Fruit fly (Drosophila melanogaster) whole organism, embryonic: Measurements from ENCODE around the gene Torsin.

Source experiments
- Atf6 ChIP-seq: fragments of 200-800 bp; sonication (Bioruptor generic); IDR thresholded peaks from 2 replicates; pipeline ENCODE4 v1.3.6; 2022; ENCODE audit warnings: missing biosample characterization, missing genetic modification characterization
- Bgb ChIP-seq: fragments of 200-800 bp; sonication (Bioruptor generic); IDR thresholded peaks from 2 replicates; pipeline ENCODE4 v1.3.6; 2022; ENCODE audit warnings: missing biosample characterization, missing genetic modification characterization; ENCODE audit not compliant: partially characterized antibody
- CG10147 ChIP-seq: fragments of 200-800 bp; sonication (Bioruptor generic); optimal IDR thresholded peaks from 2 replicates; lab custom pipeline; 2019; ENCODE audit warnings: missing biosample characterization, mild to moderate bottlenecking, missing genetic modification characterization, moderate library complexity
- CG10366 ChIP-seq: fragments of 200-800 bp; sonication (Bioruptor generic); IDR thresholded peaks from 2 replicates; pipeline ENCODE4 v1.3.6; 2022; ENCODE audit warnings: missing biosample characterization, missing genetic modification characterization
- CG10462 ChIP-seq: fragments of 200-800 bp; sonication (Bioruptor generic); optimal IDR thresholded peaks from 2 replicates; lab custom pipeline; 2016; ENCODE audit warnings: missing biosample characterization, missing genetic modification characterization
- CG10543 ChIP-seq: fragments of 200-800 bp; sonication (Bioruptor generic); optimal IDR thresholded peaks from 3 replicates; lab custom pipeline; 2017; ENCODE audit warnings: missing biosample characterization, mild to moderate bottlenecking, missing genetic modification characterization, moderate library complexity
- CG11560 ChIP-seq: fragments of 200-800 bp; sonication (Bioruptor generic); IDR thresholded peaks from 3 replicates; pipeline ENCODE4 v1.3.6; 2022; ENCODE audit warnings: missing biosample characterization, missing genetic modification characterization
- CG16815 ChIP-seq: fragments of 200-800 bp; sonication (Bioruptor generic); optimal IDR thresholded peaks from 3 replicates; lab custom pipeline; 2017; ENCODE audit warnings: missing biosample characterization, mild to moderate bottlenecking, missing genetic modification characterization
- CG18599 ChIP-seq: fragments of 200-800 bp; sonication (Bioruptor generic); optimal IDR thresholded peaks from 3 replicates; lab custom pipeline; 2017; ENCODE audit warnings: missing biosample characterization, missing genetic modification characterization, mild to moderate bottlenecking, moderate library complexity, missing genetic modification reagents
- CG2120 ChIP-seq: fragments of 200-800 bp; sonication (Bioruptor generic); optimal IDR thresholded peaks from 3 replicates; lab custom pipeline; 2016; ENCODE audit warnings: missing biosample characterization, missing genetic modification characterization
- CG30020 ChIP-seq: fragments of 200-800 bp; optimal IDR thresholded peaks from 2 replicates; lab custom pipeline; 2019; ENCODE audit warnings: missing biosample characterization, mild to moderate bottlenecking, missing genetic modification characterization, moderate library complexity
- CG3065 ChIP-seq: fragments of 200-800 bp; sonication (Bioruptor generic); optimal IDR thresholded peaks from 2 replicates; lab custom pipeline; 2016; ENCODE audit warnings: missing biosample characterization, missing genetic modification characterization
- CG32532 ChIP-seq: fragments of 200-800 bp; sonication (Bioruptor generic); IDR thresholded peaks from 2 replicates; pipeline ENCODE4 v1.3.6; 2022; ENCODE audit warnings: missing biosample characterization, missing genetic modification characterization
- CG5245 ChIP-seq: fragments of 200-800 bp; sonication (Bioruptor generic); optimal IDR thresholded peaks from 3 replicates; lab custom pipeline; 2016; ENCODE audit warnings: missing biosample characterization, missing genetic modification characterization
- CG6254 ChIP-seq: fragments of 200-800 bp; sonication (Bioruptor generic); optimal IDR thresholded peaks from 3 replicates; lab custom pipeline; 2017; ENCODE audit warnings: mild to moderate bottlenecking, missing biosample characterization, missing genetic modification reagents, missing genetic modification characterization
- CG7357 ChIP-seq: fragments of 200-800 bp; sonication (Bioruptor generic); IDR thresholded peaks from 3 replicates; pipeline ENCODE4 v1.3.6; 2022; ENCODE audit warnings: missing biosample characterization, missing genetic modification characterization
- CG7786 ChIP-seq: fragments of 200-800 bp; sonication (Bioruptor generic); optimal IDR thresholded peaks from 2 replicates; lab custom pipeline; 2016; ENCODE audit warnings: missing biosample characterization, missing genetic modification characterization
- CG8388 ChIP-seq: fragments of 200-800 bp; sonication (Bioruptor generic); optimal IDR thresholded peaks from 2 replicates; lab custom pipeline; 2019; ENCODE audit warnings: missing biosample characterization, mild to moderate bottlenecking, missing genetic modification characterization, moderate library complexity
- CG8944 ChIP-seq: fragments of 200-800 bp; sonication (Bioruptor generic); optimal IDR thresholded peaks from 3 replicates; lab custom pipeline; 2016; ENCODE audit warnings: missing biosample characterization, missing genetic modification characterization
- D ChIP-seq, 2 experiments: fragments of 200-800 bp in 1 of 2; fragments of >200 bp in 1 of 2; sonication (Bioruptor generic) in 1 of 2; optimal IDR thresholded peaks; 2 replicates in 1 of 2; 3 replicates in 1 of 2; lab custom pipeline; 2017; ENCODE audit warnings: mild to moderate bottlenecking in 1 of 2, missing biosample characterization in 1 of 2, missing genetic modification characterization in 1 of 2, missing genetic modification reagents in 1 of 2
- D19A ChIP-seq: fragments of 200-800 bp; optimal IDR thresholded peaks from 3 replicates; lab custom pipeline; 2019; ENCODE audit warnings: missing biosample characterization, mild to moderate bottlenecking, missing genetic modification characterization, moderate library complexity
- Ets97D ChIP-seq: fragments of 200-800 bp; sonication (Bioruptor generic); optimal IDR thresholded peaks from 3 replicates; lab custom pipeline; 2016; ENCODE audit warnings: missing biosample characterization, missing genetic modification characterization
- Gug ChIP-seq: fragments of 200-800 bp; sonication (Bioruptor generic); IDR thresholded peaks from 4 replicates; pipeline ENCODE4 v1.3.6; 2022; ENCODE audit warnings: missing biosample characterization, missing genetic modification characterization
- Hr78 ChIP-seq, 2 experiments: fragments of 200-800 bp in 1 of 2; fragments of >200 bp in 1 of 2; sonication (Bioruptor generic) in 1 of 2; optimal IDR thresholded peaks; 2 replicates each; lab custom pipeline; 2017 to 2019; ENCODE audit warnings: missing biosample characterization in 2 of 2, missing genetic modification characterization in 2 of 2, mild to moderate bottlenecking in 1 of 2, moderate library complexity in 1 of 2
- Lpt ChIP-seq: fragments of >200 bp; optimal IDR thresholded peaks from 2 replicates; lab custom pipeline; 2018; ENCODE audit warnings: missing biosample characterization, missing genetic modification characterization
- MESR4 ChIP-seq: fragments of 200-800 bp; sonication (Bioruptor generic); optimal IDR thresholded peaks from 2 replicates; lab custom pipeline; 2018; ENCODE audit warnings: missing biosample characterization, mild to moderate bottlenecking, missing genetic modification characterization, moderate library complexity
- Med ChIP-seq: fragments of 200-800 bp; sonication (Bioruptor generic); peaks from one replicate; lab custom pipeline; 2016; ENCODE audit warnings: missing biosample characterization, missing genetic modification characterization, mild to moderate bottlenecking, inconsistent platforms, moderate library complexity
- Myb ChIP-seq: fragments of 200-800 bp; sonication (Bioruptor generic); optimal IDR thresholded peaks from 2 replicates; lab custom pipeline; 2016; ENCODE audit warnings: missing biosample characterization, missing genetic modification characterization
- Ptx1 ChIP-seq: fragments of 200-800 bp; sonication (Bioruptor generic); IDR thresholded peaks from 2 replicates; pipeline ENCODE4 v1.3.6; 2022; ENCODE audit warnings: missing biosample characterization, missing genetic modification characterization
- Six4 ChIP-seq: fragments of 200-800 bp; sonication (Bioruptor generic); optimal IDR thresholded peaks from 2 replicates; lab custom pipeline; 2016; ENCODE audit warnings: missing biosample characterization, missing genetic modification characterization
- Trl ChIP-seq, 3 experiments: fragments of >200 bp in 2 of 3; fragments of 200-800 bp in 1 of 3; sonication (Bioruptor generic) in 1 of 3; optimal IDR thresholded peaks; 2 replicates in 1 of 3; 3 replicates in 2 of 3; lab custom pipeline; 2016 to 2017; ENCODE audit warnings: missing biosample characterization in 1 of 3, missing genetic modification characterization in 1 of 3
- Xrp1 ChIP-seq: fragments of 200-800 bp; sonication (Bioruptor generic); IDR thresholded peaks from 2 replicates; pipeline ENCODE4 v1.3.6; 2022; ENCODE audit warnings: missing biosample characterization, missing genetic modification characterization
- amos ChIP-seq: fragments of 200-800 bp; sonication (Bioruptor generic); IDR thresholded peaks from 2 replicates; pipeline ENCODE4 v1.3.6; 2022; ENCODE audit warnings: missing biosample characterization, missing genetic modification characterization; ENCODE audit not compliant: partially characterized antibody
- bbx ChIP-seq: fragments of 200-800 bp; sonication (Bioruptor generic); IDR thresholded peaks from 2 replicates; pipeline ENCODE4 v1.3.6; 2022; ENCODE audit warnings: missing biosample characterization, missing genetic modification characterization; ENCODE audit not compliant: partially characterized antibody
- cad ChIP-seq: fragments of >200 bp; optimal IDR thresholded peaks from 2 replicates; lab custom pipeline; 2017; ENCODE audit warnings: missing biosample characterization, missing genetic modification characterization
- cas ChIP-seq: fragments of 200-800 bp; sonication (Bioruptor generic); IDR thresholded peaks from 2 replicates; pipeline ENCODE4 v1.3.6; 2022; ENCODE audit warnings: missing biosample characterization, missing genetic modification characterization
- croc ChIP-seq: fragments of 200-800 bp; sonication (Bioruptor generic); conservative IDR thresholded peaks from 3 replicates; pipeline ENCODE4 v1.3.6; 2022; ENCODE audit warnings: missing biosample characterization, missing genetic modification characterization
- disco-r ChIP-seq: fragments of 200-800 bp; sonication (Bioruptor generic); optimal IDR thresholded peaks from 2 replicates; lab custom pipeline; 2016; ENCODE audit warnings: missing biosample characterization, missing genetic modification characterization
- dpn ChIP-seq, 2 experiments: fragments of 200-800 bp; sonication (Bioruptor generic); optimal IDR thresholded peaks; 3 replicates each; lab custom pipeline; 2016; ENCODE audit warnings: missing biosample characterization in 2 of 2, missing genetic modification characterization in 2 of 2
- gfzf ChIP-seq: fragments of 200-800 bp; sonication (Bioruptor generic); optimal IDR thresholded peaks from 2 replicates; lab custom pipeline; 2016; ENCODE audit warnings: missing biosample characterization, mild to moderate bottlenecking, missing genetic modification characterization, moderate library complexity
- mam ChIP-seq: fragments of 200-800 bp; sonication (Bioruptor generic); optimal IDR thresholded peaks from 3 replicates; lab custom pipeline; 2016; ENCODE audit warnings: missing biosample characterization, missing genetic modification characterization
- nerfin-1 ChIP-seq: fragments of 200-800 bp; sonication (Bioruptor generic); optimal IDR thresholded peaks from 3 replicates; lab custom pipeline; 2019; ENCODE audit warnings: missing biosample characterization, mild to moderate bottlenecking, missing genetic modification characterization, moderate library complexity
- nmo ChIP-seq: fragments of 200-800 bp; sonication (Bioruptor generic); optimal IDR thresholded peaks from 2 replicates; lab custom pipeline; 2018; ENCODE audit warnings: missing biosample characterization, mild to moderate bottlenecking, missing genetic modification characterization, moderate library complexity
- scrt ChIP-seq: fragments of 200-800 bp; sonication (Bioruptor generic); optimal IDR thresholded peaks from 2 replicates; lab custom pipeline; 2018; ENCODE audit warnings: missing biosample characterization, mild to moderate bottlenecking, missing genetic modification characterization, moderate library complexity
- stwl ChIP-seq: fragments of 200-800 bp; sonication (Bioruptor generic); optimal IDR thresholded peaks from 3 replicates; lab custom pipeline; 2018; ENCODE audit warnings: missing biosample characterization, mild to moderate bottlenecking, missing genetic modification characterization, moderate library complexity
- tna ChIP-seq: fragments of 200-800 bp; sonication (Bioruptor generic); IDR thresholded peaks from 2 replicates; pipeline ENCODE4 v1.3.6; 2022; ENCODE audit warnings: missing biosample characterization, missing genetic modification characterization; ENCODE audit not compliant: partially characterized antibody
- unpg ChIP-seq: fragments of 200-800 bp; sonication (Bioruptor generic); optimal IDR thresholded peaks from 3 replicates; lab custom pipeline; 2018; ENCODE audit warnings: missing biosample characterization, mild to moderate bottlenecking, missing genetic modification characterization, moderate library complexity
- usp ChIP-seq: fragments of >200 bp; optimal IDR thresholded peaks from 2 replicates; lab custom pipeline; 2017; ENCODE audit warnings: missing biosample characterization, missing genetic modification characterization
- vvl ChIP-seq: fragments of 200-800 bp; sonication (Bioruptor generic); IDR thresholded peaks from 2 replicates; pipeline ENCODE4 v1.3.6; 2022; ENCODE audit warnings: missing biosample characterization, missing genetic modification characterization
- zf30C ChIP-seq: fragments of 200-800 bp; sonication (Bioruptor generic); optimal IDR thresholded peaks from 3 replicates; lab custom pipeline; 2018; ENCODE audit warnings: missing biosample characterization, mild to moderate bottlenecking, missing genetic modification characterization

Torsin gene

dm6 chrX:4649751-4650150 is at the start of gene Torsin, which contains the start of gene Cbp80:
Torsin (minus strand) TSS chrX:4650032.
Cbp80 (plus strand) TSS chrX:4650015.
- TF ChIP-seq CG11560 (tag; lab: Robert Waterston, UW): no peak
- no peak for TF ChIP-seq CG3065 (GFP tag; lab: Kevin White, UChicago)
- TF ChIP-seq D19A: no peak
- TF ChIP-seq scrt (GFP tag; lab: Kevin White, UChicago): no peak
- TF ChIP-seq Trl (optimal IDR thresholded peaks at IDR 0.05; lab: Kevin White, UChicago): no peak
- TF ChIP-seq Trl (GFP tag; optimal IDR thresholded peaks at IDR 0.05; lab: Kevin White, UChicago): peak; percentile 19
- peak; percentile 68 for TF ChIP-seq nerfin-1 (tag; lab: Kevin White, UChicago)
- TF ChIP-seq Lpt (GFP tag; lab: Kevin White, UChicago): no peak
- no peak for TF ChIP-seq CG16815 (GFP tag; lab: Kevin White, UChicago)
- TF ChIP-seq CG2120 (GFP tag; lab: Kevin White, UChicago): peak; percentile 30
- TF ChIP-seq croc: no peak
- no peak for TF ChIP-seq CG10543
- TF ChIP-seq usp (GFP tag; lab: Kevin White, UChicago): no peak
- peak; percentile 56 for TF ChIP-seq stwl (tag; lab: Kevin White, UChicago)
- TF ChIP-seq CG10462 (GFP tag; lab: Kevin White, UChicago): no peak
- TF ChIP-seq CG7357: no peak
- TF ChIP-seq CG6254 (GFP tag; lab: Kevin White, UChicago): no peak
- TF ChIP-seq Six4 (GFP tag; lab: Kevin White, UChicago): no peak
- peak; percentile 85 for TF ChIP-seq Bgb
- peak; percentile 26 for TF ChIP-seq CG7786 (GFP tag; lab: Kevin White, UChicago)
- TF ChIP-seq CG30020: peak; percentile 7
- peak; percentile 16; the same call in 1 of the 4 replicates for TF ChIP-seq Gug (GFP tag; lab: Robert Waterston, UW)
- TF ChIP-seq amos (GFP tag; lab: Robert Waterston, UW): peak; percentile 77
- no peak for TF ChIP-seq CG5245 (GFP tag; lab: Kevin White, UChicago)
- TF ChIP-seq D (optimal IDR thresholded peaks at IDR 0.05; lab: Kevin White, UChicago): peak; percentile 19
- no peak for TF ChIP-seq D (GFP tag; optimal IDR thresholded peaks at IDR 0.05; lab: Kevin White, UChicago)
- TF ChIP-seq CG10366 (GFP tag; lab: Robert Waterston, UW): no peak
- peak; percentile 1 for TF ChIP-seq CG10147 (GFP tag; lab: Kevin White, UChicago)
- peak; percentile 21; the same call in 1 of the 2 replicates for TF ChIP-seq vvl (GFP tag; lab: Robert Waterston, UW)
- no peak for TF ChIP-seq cad (GFP tag; lab: Kevin White, UChicago)
- peak; percentile 42 for TF ChIP-seq nmo
- no peak for TF ChIP-seq unpg
- no peak for TF ChIP-seq Ptx1
- no peak for TF ChIP-seq Atf6 (GFP tag; lab: Robert Waterston, UW)
- no peak for TF ChIP-seq CG8944 (GFP tag; lab: Kevin White, UChicago)
- TF ChIP-seq Hr78 (GFP tag; optimal IDR thresholded peaks at IDR 0.05; lab: Kevin White, UChicago): no peak
- no peak for TF ChIP-seq disco-r
- peak; percentile 13 for TF ChIP-seq Ets97D
- TF ChIP-seq Med (GFP tag; lab: Kevin White, UChicago): peak; percentile 81
- no peak for TF ChIP-seq zf30C
- no peak for TF ChIP-seq CG8388
- TF ChIP-seq mam (GFP tag; lab: Kevin White, UChicago): no peak
- peak in 1 of 2 experiments; percentile 5 for TF ChIP-seq dpn (GFP tag; optimal IDR thresholded peaks at IDR 0.05; lab: Kevin White, UChicago)
- peak; percentile 23 for TF ChIP-seq gfzf (GFP tag; lab: Kevin White, UChicago)
- peak; percentile 43 for TF ChIP-seq MESR4 (GFP tag; lab: Kevin White, UChicago)
- TF ChIP-seq cas (GFP tag; lab: Robert Waterston, UW): no peak
- TF ChIP-seq bbx (GFP tag; lab: Robert Waterston, UW): peak; percentile 83
- TF ChIP-seq tna (GFP tag; lab: Robert Waterston, UW): peak; percentile 90
- peak; percentile 25 for TF ChIP-seq Myb (GFP tag; lab: Kevin White, UChicago)
- TF ChIP-seq CG18599 (GFP tag; lab: Kevin White, UChicago): no peak
- TF ChIP-seq Xrp1 (GFP tag; lab: Robert Waterston, UW): no peak
- no peak; the same call in 1 of the 2 replicates for TF ChIP-seq CG32532 (GFP tag; lab: Robert Waterston, UW)
